Fruit fly (Drosophila melanogaster) whole organism, wandering third instar larva: ENCODE results near the gene Spn77Bb.

ENCODE experiments used
- CG32264 ChIP-seq: fragments of 200-800 bp; sonication (Bioruptor generic); optimal IDR thresholded peaks from 2 replicates; lab custom pipeline; 2016; ENCODE audit warnings: missing biosample characterization, missing genetic modification characterization
- Myc ChIP-seq: fragments of >200 bp; optimal IDR thresholded peaks from 2 replicates; lab custom pipeline; 2017
- Sp1 ChIP-seq: fragments of 200-800 bp; sonication (Bioruptor generic); optimal IDR thresholded peaks from 3 replicates; lab custom pipeline; 2019; ENCODE audit warnings: missing biosample characterization, mild to moderate bottlenecking, missing genetic modification characterization, moderate library complexity
- sv ChIP-seq: fragments of 200-800 bp; sonication (Bioruptor generic); optimal IDR thresholded peaks from 3 replicates; lab custom pipeline; 2016; ENCODE audit warnings: missing biosample characterization, missing genetic modification characterization

DNA sequence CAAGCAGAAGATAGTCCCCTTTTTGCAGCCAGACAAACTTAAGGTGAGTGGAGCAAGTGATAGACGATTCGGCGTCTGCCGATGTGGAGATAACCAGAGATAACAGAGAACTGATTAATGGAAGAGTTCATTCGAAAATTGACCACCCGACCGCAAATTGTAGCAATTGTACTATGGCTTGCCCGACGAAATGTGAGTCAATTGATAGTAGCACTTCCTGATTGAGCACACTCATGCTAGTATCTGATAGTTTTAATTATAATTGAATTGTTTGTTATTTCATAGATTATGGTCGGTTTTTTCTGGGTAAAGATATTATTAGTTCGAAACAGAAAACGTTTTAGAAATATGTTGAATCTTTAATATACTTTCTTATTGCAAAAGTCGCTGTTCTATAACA lies 33.6 kb downstream of the Spn77Bb start:
- TF ChIP-seq CG32264 (no peak), Myc (no peak), sv (no peak), Sp1 (no peak)
